Worm (Caenorhabditis elegans): ENCODE data around the gene ugt-14.

ce11 chrV:4857561-4857960, 48.5 kb upstream of the ugt-14 start:
- TF ChIP-seq ztf-11 (tag; optimal IDR thresholded peaks at IDR 0.05) = no peak
- TF ChIP-seq unc-62 (GFP tag; optimal IDR thresholded peaks at IDR 0.05) = no peak
- TF ChIP-seq alr-1 (tag; optimal IDR thresholded peaks at IDR 0.05) = no peak
- TF ChIP-seq ama-1 (optimal IDR thresholded peaks at IDR 0.05) = no peak
- no peak for TF ChIP-seq nhr-237 (tag; optimal IDR thresholded peaks at IDR 0.05)
- no peak for TF ChIP-seq dmd-4 (tag; optimal IDR thresholded peaks at IDR 0.05)
- TF ChIP-seq skn-1 (tag; optimal IDR thresholded peaks at IDR 0.05) = no peak
- TF ChIP-seq mdl-1 (tag; optimal IDR thresholded peaks at IDR 0.05) = no peak
- TF ChIP-seq mab-5 (tag; optimal IDR thresholded peaks at IDR 0.05) = no peak
- TF ChIP-seq aly-2 (tag; optimal IDR thresholded peaks at IDR 0.05) = no peak

Measured in whole organism, L2 larva.